Fruit fly (Drosophila melanogaster) whole organism, prepupa: ENCODE measurements around the gene Saysd1.

Experiments used
- Blimp-1 ChIP-seq: fragments of 200-800 bp; sonication (Bioruptor generic); optimal IDR thresholded peaks from 3 replicates; lab custom pipeline; 2017; ENCODE audit warnings: missing biosample characterization, missing genetic modification characterization, mild to moderate bottlenecking, moderate library complexity, missing genetic modification reagents
- CG10631 ChIP-seq: fragments of 200-800 bp; sonication (Bioruptor generic); optimal IDR thresholded peaks from 2 replicates; lab custom pipeline; 2016; ENCODE audit warnings: missing biosample characterization, missing genetic modification characterization
- CG10669 ChIP-seq: fragments of 200-800 bp; sonication (Bioruptor generic); optimal IDR thresholded peaks from 3 replicates; lab custom pipeline; 2018; ENCODE audit warnings: missing biosample characterization, mild to moderate bottlenecking, missing genetic modification characterization, moderate library complexity
- CG11294 ChIP-seq: fragments of 200-800 bp; sonication (Bioruptor generic); IDR thresholded peaks from 2 replicates; pipeline ENCODE4 v1.3.6; 2022; ENCODE audit warnings: missing biosample characterization, missing genetic modification characterization
- CG11902 ChIP-seq: fragments of 200-800 bp; sonication (Bioruptor generic); optimal IDR thresholded peaks from 3 replicates; lab custom pipeline; 2016; ENCODE audit warnings: missing biosample characterization, missing genetic modification characterization
- CG1621 ChIP-seq: fragments of 200-800 bp; sonication (Bioruptor generic); optimal IDR thresholded peaks from 3 replicates; lab custom pipeline; 2018; ENCODE audit warnings: missing biosample characterization, mild to moderate bottlenecking, missing genetic modification characterization
- CG16779 ChIP-seq: fragments of 200-800 bp; sonication (Bioruptor generic); optimal IDR thresholded peaks from 3 replicates; lab custom pipeline; 2017; ENCODE audit warnings: missing biosample characterization, mild to moderate bottlenecking, missing genetic modification characterization
- CG32006 ChIP-seq: fragments of 200-800 bp; sonication (Bioruptor generic); optimal IDR thresholded peaks from 3 replicates; lab custom pipeline; 2017; ENCODE audit warnings: missing biosample characterization, mild to moderate bottlenecking, missing genetic modification characterization
- CG34406 ChIP-seq: fragments of 200-800 bp; sonication (Bioruptor generic); optimal IDR thresholded peaks from 3 replicates; lab custom pipeline; 2016; ENCODE audit warnings: missing biosample characterization, missing genetic modification characterization
- CG3919 ChIP-seq: fragments of 200-800 bp; sonication (Bioruptor generic); optimal IDR thresholded peaks from 3 replicates; lab custom pipeline; 2016; ENCODE audit warnings: missing biosample characterization, missing genetic modification characterization
- CG4318 ChIP-seq: fragments of 200-800 bp; sonication (Bioruptor generic); optimal IDR thresholded peaks from 3 replicates; lab custom pipeline; 2017; ENCODE audit warnings: missing biosample characterization, mild to moderate bottlenecking, missing genetic modification characterization
- CG6163 ChIP-seq: fragments of 200-800 bp; sonication (Bioruptor generic); IDR thresholded peaks from 3 replicates; pipeline ENCODE4 v1.3.6; 2022; ENCODE audit warnings: missing biosample characterization, missing genetic modification characterization
- CG6276 ChIP-seq: fragments of 200-800 bp; sonication (Bioruptor generic); optimal IDR thresholded peaks from 2 replicates; lab custom pipeline; 2017; ENCODE audit warnings: missing biosample characterization, mild to moderate bottlenecking, missing genetic modification characterization
- CG6854 ChIP-seq: fragments of 200-800 bp; sonication (Bioruptor generic); optimal IDR thresholded peaks from 2 replicates; lab custom pipeline; 2017; ENCODE audit warnings: missing biosample characterization, mild to moderate bottlenecking, missing genetic modification characterization
- CG7368 ChIP-seq: fragments of 200-800 bp; sonication (Bioruptor generic); optimal IDR thresholded peaks from 3 replicates; lab custom pipeline; 2016; ENCODE audit warnings: missing biosample characterization, missing genetic modification characterization
- CG8119 ChIP-seq: fragments of 200-800 bp; sonication (Bioruptor generic); IDR thresholded peaks from 3 replicates; pipeline ENCODE4 v1.3.6; 2022; ENCODE audit warnings: missing biosample characterization, missing genetic modification characterization
- CG8319 ChIP-seq: fragments of 200-800 bp; sonication (Bioruptor generic); optimal IDR thresholded peaks from 3 replicates; lab custom pipeline; 2016; ENCODE audit warnings: missing biosample characterization, missing genetic modification characterization
- CG9139 ChIP-seq: fragments of 200-800 bp; sonication (Bioruptor generic); optimal IDR thresholded peaks from 3 replicates; lab custom pipeline; 2017; ENCODE audit warnings: missing biosample characterization, mild to moderate bottlenecking, missing genetic modification characterization
- Eip75B ChIP-seq: fragments of 200-800 bp; sonication (Bioruptor generic); optimal IDR thresholded peaks from 3 replicates; lab custom pipeline; 2016; ENCODE audit warnings: missing biosample characterization, missing genetic modification characterization
- Eip78C ChIP-seq: fragments of 200-800 bp; sonication (Bioruptor generic); peaks from one replicate; lab custom pipeline; 2016; ENCODE audit warnings: missing biosample characterization, missing genetic modification characterization
- Eip93F ChIP-seq: fragments of 200-800 bp; sonication (Bioruptor generic); optimal IDR thresholded peaks from 2 replicates; lab custom pipeline; 2016; ENCODE audit warnings: missing biosample characterization, mild to moderate bottlenecking, missing genetic modification characterization
- Ets21C ChIP-seq: fragments of 200-800 bp; sonication (Bioruptor generic); optimal IDR thresholded peaks from 3 replicates; lab custom pipeline; 2016; ENCODE audit warnings: missing biosample characterization, missing genetic modification characterization
- Gug ChIP-seq: fragments of 200-800 bp; sonication (Bioruptor generic); IDR thresholded peaks from 2 replicates; pipeline ENCODE4 v1.3.6; 2022; ENCODE audit warnings: missing biosample characterization, missing genetic modification characterization
- Hr39 ChIP-seq: fragments of 200-800 bp; sonication (Bioruptor generic); optimal IDR thresholded peaks from 2 replicates; lab custom pipeline; 2016; ENCODE audit warnings: missing biosample characterization, missing genetic modification characterization
- Hr4 ChIP-seq: fragments of 200-800 bp; sonication (Bioruptor generic); optimal IDR thresholded peaks from 3 replicates; lab custom pipeline; 2016; ENCODE audit warnings: missing biosample characterization, missing genetic modification characterization
- Lpt ChIP-seq: fragments of 200-800 bp; sonication (Bioruptor generic); optimal IDR thresholded peaks from 3 replicates; lab custom pipeline; 2016; ENCODE audit warnings: missing biosample characterization, missing genetic modification characterization
- Met ChIP-seq: fragments of 200-800 bp; sonication (Bioruptor generic); optimal IDR thresholded peaks from 3 replicates; lab custom pipeline; 2016; ENCODE audit warnings: missing biosample characterization, missing genetic modification characterization
- OdsH ChIP-seq: fragments of 200-800 bp; sonication (Bioruptor generic); optimal IDR thresholded peaks from 3 replicates; lab custom pipeline; 2016; ENCODE audit warnings: missing biosample characterization, missing genetic modification characterization
- Smox ChIP-seq: fragments of 200-800 bp; sonication (Bioruptor generic); optimal IDR thresholded peaks from 3 replicates; lab custom pipeline; 2016; ENCODE audit warnings: missing biosample characterization, missing genetic modification characterization
- Sox102F ChIP-seq: fragments of 200-800 bp; sonication (Bioruptor generic); optimal IDR thresholded peaks from 2 replicates; lab custom pipeline; 2016; ENCODE audit warnings: missing biosample characterization, mild to moderate bottlenecking, missing genetic modification characterization
- Sox14 ChIP-seq: fragments of 200-800 bp; sonication (Bioruptor generic); optimal IDR thresholded peaks from 3 replicates; lab custom pipeline; 2016; ENCODE audit warnings: missing biosample characterization, missing genetic modification characterization
- Sox15 ChIP-seq: fragments of 200-800 bp; sonication (Bioruptor generic); optimal IDR thresholded peaks from 3 replicates; lab custom pipeline; 2016; ENCODE audit warnings: missing biosample characterization, missing genetic modification characterization
- achi ChIP-seq: fragments of 200-800 bp; sonication (Bioruptor generic); optimal IDR thresholded peaks from 3 replicates; lab custom pipeline; 2016; ENCODE audit warnings: missing biosample characterization, missing genetic modification characterization
- dsx ChIP-seq: fragments of 200-800 bp; optimal IDR thresholded peaks from 3 replicates; lab custom pipeline; 2019; ENCODE audit warnings: missing biosample characterization, mild to moderate bottlenecking, missing genetic modification characterization, moderate library complexity; ENCODE audit not compliant: poor library complexity, severe bottlenecking
- esn ChIP-seq: fragments of 200-800 bp; sonication (Bioruptor generic); optimal IDR thresholded peaks from 2 replicates; lab custom pipeline; 2016; ENCODE audit warnings: missing biosample characterization, mild to moderate bottlenecking, missing genetic modification characterization, moderate library complexity
- fd85E ChIP-seq: fragments of 200-800 bp; sonication (Bioruptor generic); optimal IDR thresholded peaks from 3 replicates; lab custom pipeline; 2016; ENCODE audit warnings: missing biosample characterization, missing genetic modification characterization
- fkh ChIP-seq: fragments of 200-800 bp; sonication (Bioruptor generic); optimal IDR thresholded peaks from 3 replicates; lab custom pipeline; 2017; ENCODE audit warnings: missing biosample characterization, mild to moderate bottlenecking, missing genetic modification characterization, moderate library complexity
- lz ChIP-seq: fragments of 200-800 bp; sonication (Bioruptor generic); optimal IDR thresholded peaks from 3 replicates; lab custom pipeline; 2016; ENCODE audit warnings: missing biosample characterization, missing genetic modification characterization
- net ChIP-seq: fragments of 200-800 bp; sonication (Bioruptor generic); optimal IDR thresholded peaks from 3 replicates; lab custom pipeline; 2016; ENCODE audit warnings: missing biosample characterization, missing genetic modification characterization
- pdm3 ChIP-seq: fragments of 200-800 bp; sonication (Bioruptor generic); optimal IDR thresholded peaks from 3 replicates; lab custom pipeline; 2016; ENCODE audit warnings: missing biosample characterization, missing genetic modification characterization
- salr ChIP-seq, 2 experiments: fragments of 200-800 bp; sonication (Bioruptor generic); optimal IDR thresholded peaks; 3 replicates each; lab custom pipeline; 2016 to 2018; ENCODE audit warnings: missing biosample characterization in 2 of 2, missing genetic modification characterization in 2 of 2, mild to moderate bottlenecking in 1 of 2
- spab ChIP-seq: fragments of 200-800 bp; sonication (Bioruptor generic); optimal IDR thresholded peaks from 2 replicates; lab custom pipeline; 2017; ENCODE audit warnings: missing biosample characterization, mild to moderate bottlenecking, missing genetic modification characterization, missing genetic modification reagents
- svp ChIP-seq: fragments of 200-800 bp; sonication (Bioruptor generic); peaks from one replicate; lab custom pipeline; 2016; ENCODE audit warnings: missing biosample characterization, missing genetic modification characterization
- topi ChIP-seq: fragments of 200-800 bp; sonication (Bioruptor generic); optimal IDR thresholded peaks from 3 replicates; lab custom pipeline; 2016; ENCODE audit warnings: missing biosample characterization, missing genetic modification characterization
- vri ChIP-seq: fragments of 200-800 bp; sonication (Bioruptor generic); optimal IDR thresholded peaks from 3 replicates; lab custom pipeline; 2016; ENCODE audit warnings: missing biosample characterization, mild to moderate bottlenecking, missing genetic modification characterization

Gene Saysd1

DNA sequence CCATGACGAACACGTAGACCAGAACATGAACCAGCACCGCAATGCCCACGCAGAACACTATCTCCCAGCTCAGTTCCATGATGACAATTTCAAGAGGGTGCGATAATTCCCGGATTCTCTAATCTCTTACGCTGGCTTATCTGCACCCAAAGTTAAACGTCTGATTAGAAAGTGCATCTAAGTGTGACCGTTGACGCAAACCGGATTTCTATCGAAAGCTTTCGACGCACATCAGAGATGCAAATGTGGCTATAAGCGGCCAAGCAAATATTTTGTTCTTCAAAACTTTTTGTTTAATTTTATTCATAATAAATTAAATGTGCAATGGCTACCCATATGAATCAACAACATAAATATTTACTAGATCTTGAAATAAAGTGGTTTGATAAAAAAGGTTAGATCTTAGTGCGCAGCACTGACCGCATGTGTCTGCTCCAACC, 47.4 kb upstream of the Saysd1 start, which contains the start of the genes Kdsr and CG11858 (continued):
- TF ChIP-seq fd85E (GFP tag; lab: Kevin White, UChicago): no peak
- TF ChIP-seq lz: peak; percentile 77
- peak; percentile 44 for TF ChIP-seq CG1621 (tag; lab: Kevin White, UChicago)
- TF ChIP-seq CG3919 (GFP tag; lab: Kevin White, UChicago): no peak
- no peak for TF ChIP-seq net
- TF ChIP-seq vri (GFP tag; lab: Kevin White, UChicago): peak; percentile 94
- TF ChIP-seq OdsH (GFP tag; lab: Kevin White, UChicago): no peak
- TF ChIP-seq Sox15 (GFP tag; lab: Kevin White, UChicago): peak; percentile 13
- no peak for TF ChIP-seq CG9139
- peak; percentile 37 for TF ChIP-seq dsx (GFP tag; lab: Kevin White, UChicago)
- TF ChIP-seq Gug (GFP tag; lab: Robert Waterston, UW): peak; percentile 65
- TF ChIP-seq Hr39 (GFP tag; lab: Kevin White, UChicago): no peak
- no peak for TF ChIP-seq CG16779 (tag; lab: Kevin White, UChicago)
- TF ChIP-seq, all 60 proteins: peak for 20

dm6 chr3R:25260670-25261069, 45.7 kb upstream of the Saysd1 start:
- TF ChIP-seq Smox: no peak

dm6 chr3R:25258628-25259240, 43.7 kb upstream of the Saysd1 start, which contains the start of gene CG11857:
CG11857 (plus strand) TSS chr3R:25258898.
- peak; percentile 96 for TF ChIP-seq CG3919 (GFP tag; lab: Kevin White, UChicago)
- peak; percentile 89 for TF ChIP-seq Lpt
- peak; percentile 97 for TF ChIP-seq Hr4 (GFP tag; lab: Kevin White, UChicago)
- no peak for TF ChIP-seq CG16779 (tag; lab: Kevin White, UChicago)
- TF ChIP-seq CG6163 (GFP tag; lab: Robert Waterston, UW): peak; percentile 98
- peak; percentile 96 for TF ChIP-seq CG32006
- TF ChIP-seq Ets21C (GFP tag; lab: Kevin White, UChicago): peak; percentile 97
- peak; percentile 97 for TF ChIP-seq Smox
- TF ChIP-seq fd85E (GFP tag; lab: Kevin White, UChicago): no peak
- no peak for TF ChIP-seq CG9139
- peak; percentile 97 for TF ChIP-seq OdsH (GFP tag; lab: Kevin White, UChicago)
- TF ChIP-seq pdm3: peak; percentile 97
- peak; percentile 95 for TF ChIP-seq Eip75B (GFP tag; lab: Kevin White, UChicago)
- TF ChIP-seq CG10669 (GFP tag; lab: Kevin White, UChicago): peak; percentile 94
- TF ChIP-seq net: peak; percentile 94
- TF ChIP-seq CG11294 (GFP tag; lab: Robert Waterston, UW): peak; percentile 97
- no peak for TF ChIP-seq CG6276 (GFP tag; lab: Kevin White, UChicago)
- peak; percentile 96 for TF ChIP-seq CG11902 (GFP tag; lab: Kevin White, UChicago)
- TF ChIP-seq Sox14: peak; percentile 97
- TF ChIP-seq fkh (GFP tag; lab: Kevin White, UChicago): peak; percentile 86
- peak; percentile 92 for TF ChIP-seq CG34406 (GFP tag; lab: Kevin White, UChicago)
- TF ChIP-seq Eip78C (GFP tag; lab: Kevin White, UChicago): peak; percentile 98
- TF ChIP-seq vri (GFP tag; lab: Kevin White, UChicago): peak; percentile 94
- TF ChIP-seq svp (GFP tag; lab: Kevin White, UChicago): peak; percentile 99
- TF ChIP-seq CG4318: no peak
- TF ChIP-seq Sox15 (GFP tag; lab: Kevin White, UChicago): peak; percentile 96
- TF ChIP-seq CG8319 (GFP tag; lab: Kevin White, UChicago): peak; percentile 93
- peak; percentile 98 for TF ChIP-seq Gug (GFP tag; lab: Robert Waterston, UW)
- peak; percentile 97 for TF ChIP-seq topi (GFP tag; lab: Kevin White, UChicago)
- peak; percentile 98 for TF ChIP-seq Hr39 (GFP tag; lab: Kevin White, UChicago)
- peak; percentile 97 for TF ChIP-seq Met (GFP tag; lab: Kevin White, UChicago)
- TF ChIP-seq salr (GFP tag; optimal IDR thresholded peaks at IDR 0.05; lab: Kevin White, UChicago): peak in 1 of 2 experiments; percentile 93
- TF ChIP-seq CG6854 (GFP tag; lab: Kevin White, UChicago): peak; percentile 76
- TF ChIP-seq dsx (GFP tag; lab: Kevin White, UChicago): peak; percentile 91
- TF ChIP-seq CG7368 (GFP tag; lab: Kevin White, UChicago): peak; percentile 93
- TF ChIP-seq Eip93F (GFP tag; lab: Kevin White, UChicago): peak; percentile 89
- TF ChIP-seq CG10631: peak; percentile 98
- TF ChIP-seq Sox102F (GFP tag; lab: Kevin White, UChicago): no peak
- TF ChIP-seq esn: peak; percentile 98
- TF ChIP-seq CG8119 (GFP tag; lab: Robert Waterston, UW): peak; percentile 90
- TF ChIP-seq spab (GFP tag; lab: Kevin White, UChicago): no peak
- peak; percentile 97 for TF ChIP-seq achi (GFP tag; lab: Kevin White, UChicago)
- peak; percentile 86 for TF ChIP-seq Blimp-1
